Worm (Caenorhabditis elegans): ENCODE results near the gene F46E10.3.

Gene F46E10.3

ce11 chrV:6522879-6523497 is 4.9 kb downstream of the F46E10.3 start:
- TF ChIP-seq mes-2 (tag; optimal IDR thresholded peaks at IDR 0.05; ENCODE audit: poor library complexity, severe bottlenecking) (no peak), nhr-28 (tag; optimal IDR thresholded peaks at IDR 0.05) (peak; percentile 56), ZK337.2 (GFP tag; IDR thresholded peaks at IDR 0.05) (no peak), Y48G9A.11 (GFP tag; IDR thresholded peaks at IDR 0.05) (no peak), mxl-3 (GFP tag; optimal IDR thresholded peaks at IDR 0.05) (peak; percentile 50), hlh-11 (tag; optimal IDR thresholded peaks at IDR 0.05) (peak; percentile 88), nhr-102 (tag; optimal IDR thresholded peaks at IDR 0.05) (no peak), lin-1 (GFP tag; IDR thresholded peaks at IDR 0.05) (peak; percentile 56; the same call in 1 of the 2 replicates), unc-39 (tag; optimal IDR thresholded peaks at IDR 0.05) (no peak), dmd-6 (GFP tag; IDR thresholded peaks at IDR 0.05) (peak; percentile 97), pqm-1 (tag; optimal IDR thresholded peaks at IDR 0.05) (peak; percentile 46), ceh-32 (tag; optimal IDR thresholded peaks at IDR 0.05; ENCODE audit: poor library complexity) (no peak), hmg-1.1 (GFP tag; IDR thresholded peaks at IDR 0.05) (no peak), gei-8 (GFP tag; optimal IDR thresholded peaks at IDR 0.05) (no peak), D1046.2 (GFP tag; IDR thresholded peaks at IDR 0.05) (no peak), daf-16 (GFP tag; optimal IDR thresholded peaks at IDR 0.05) (no peak), daf-16 (tag; optimal IDR thresholded peaks at IDR 0.05) (peak; percentile 65), dve-1 (tag; optimal IDR thresholded peaks at IDR 0.05; ENCODE audit: insufficient read depth) (peak; percentile 62), nhr-237 (tag; optimal IDR thresholded peaks at IDR 0.05) (no peak), tag-97 (GFP tag; IDR thresholded peaks at IDR 0.05) (no peak), unc-62 (GFP tag; optimal IDR thresholded peaks at IDR 0.05 in 1 of 2) (peak in 1 of 2 experiments; percentile 87), unc-62 (tag; optimal IDR thresholded peaks at IDR 0.05) (no peak), Y5F2A.4 (GFP tag; optimal IDR thresholded peaks at IDR 0.05) (no peak), lin-15B (tag; optimal IDR thresholded peaks at IDR 0.05) (no peak), F26F4.8 (GFP tag; conservative IDR thresholded peaks at IDR 0.05) (no peak), duxl-1 (tag; optimal IDR thresholded peaks at IDR 0.05; ENCODE audit: poor library complexity) (no peak), lim-7 (GFP tag; IDR thresholded peaks at IDR 0.05) (no peak), egl-27 (tag; optimal IDR thresholded peaks at IDR 0.05) (no peak), aly-2 (tag; optimal IDR thresholded peaks at IDR 0.05) (no peak), ces-1 (GFP tag; optimal IDR thresholded peaks at IDR 0.05) (no peak), nhr-41 (GFP tag; IDR thresholded peaks at IDR 0.05) (peak; percentile 41; the same call in 1 of the 2 replicates), tra-1 (GFP tag; IDR thresholded peaks at IDR 0.05) (peak; percentile 83), dmd-8 (GFP tag; IDR thresholded peaks at IDR 0.05) (0 out of 2 replicates have a peak, but pooled peaks have one; percentile 19), mxl-2 (GFP tag; conservative IDR thresholded peaks at IDR 0.05) (no peak), spr-3 (GFP tag; optimal IDR thresholded peaks at IDR 0.05) (no peak), nhr-76 (tag; optimal IDR thresholded peaks at IDR 0.05) (no peak), ceh-62 (tag; optimal IDR thresholded peaks at IDR 0.05) (no peak), mdt-29 (GFP tag; IDR thresholded peaks at IDR 0.05) (no peak), skn-1 (tag; optimal IDR thresholded peaks at IDR 0.05) (no peak), nhr-48 (tag; optimal IDR thresholded peaks at IDR 0.05) (no peak), lin-29 (GFP tag; IDR thresholded peaks at IDR 0.05) (no peak), php-3 (GFP tag; IDR thresholded peaks at IDR 0.05) (peak; percentile 67; the same call in 1 of the 2 replicates), ama-1 (optimal IDR thresholded peaks at IDR 0.05) (no peak), ceh-20 (GFP tag; IDR thresholded peaks at IDR 0.05) (0 out of 2 replicates have a peak, but pooled peaks have one; percentile 15), spr-1 (tag; optimal IDR thresholded peaks at IDR 0.05) (no peak)
